Fruit fly (Drosophila melanogaster): ENCODE data around the gene Sh3beta.

dm6 chr3L:7359827-7360323 is 9.2 kb downstream of the Sh3beta start, which contains the start of gene pst:
- TF ChIP-seq psq (optimal IDR thresholded peaks at IDR 0.05) (no peak), h (optimal IDR thresholded peaks at IDR 0.05) (no peak), insv (optimal IDR thresholded peaks at IDR 0.05) (no peak), Sin3A (optimal IDR thresholded peaks at IDR 0.05) (no peak)

Measured in Kc167 (cell line).